Fruit fly (Drosophila melanogaster): ENCODE measurements around the gene CG46430.

Gene CG46430

DNA sequence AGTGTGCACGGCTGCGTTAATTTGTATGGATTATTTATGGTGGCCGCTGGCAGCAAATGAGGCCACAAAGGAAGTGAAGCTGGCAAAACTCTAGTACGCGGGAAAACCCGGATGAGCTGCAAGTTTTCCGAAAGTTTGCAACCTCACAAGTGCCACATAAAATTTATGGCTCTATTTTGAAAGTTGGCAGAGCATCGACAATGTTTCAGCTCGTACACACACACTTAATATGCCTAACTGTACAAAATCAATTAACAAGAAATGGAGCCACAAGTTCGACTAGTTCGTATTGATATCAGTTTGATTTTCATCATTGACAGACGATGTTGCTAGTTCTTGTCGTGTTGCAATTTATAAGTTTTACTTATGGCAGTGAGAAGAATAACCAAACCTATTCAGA is at the start of gene CG46430:
TSS of gene CG46430 (plus strand) at position 301 of the 400 bp plus-strand sequence.
- TF ChIP-seq CG10669 (GFP tag; optimal IDR thresholded peaks at IDR 0.05) (no peak), dac (GFP tag; optimal IDR thresholded peaks at IDR 0.05) (no peak), Gug (GFP tag; IDR thresholded peaks at IDR 0.05) (no peak), CG6854 (GFP tag; optimal IDR thresholded peaks at IDR 0.05) (no peak), CG6792 (GFP tag; optimal IDR thresholded peaks at IDR 0.05) (no peak), CG32006 (GFP tag; optimal IDR thresholded peaks at IDR 0.05) (no peak), Eip75B (GFP tag; optimal IDR thresholded peaks at IDR 0.05) (no peak), CG15336 (GFP tag; IDR thresholded peaks at IDR 0.05) (no peak), OdsH (GFP tag; optimal IDR thresholded peaks at IDR 0.05) (no peak), Hr4 (GFP tag; optimal IDR thresholded peaks at IDR 0.05) (no peak), Hr38 (GFP tag; optimal IDR thresholded peaks at IDR 0.05) (no peak), eg (GFP tag; IDR thresholded peaks at IDR 0.05) (no peak), CG7368 (GFP tag; optimal IDR thresholded peaks at IDR 0.05) (no peak), dsx (GFP tag; optimal IDR thresholded peaks at IDR 0.05; ENCODE audit: poor library complexity, severe bottlenecking) (no peak)

DNA sequence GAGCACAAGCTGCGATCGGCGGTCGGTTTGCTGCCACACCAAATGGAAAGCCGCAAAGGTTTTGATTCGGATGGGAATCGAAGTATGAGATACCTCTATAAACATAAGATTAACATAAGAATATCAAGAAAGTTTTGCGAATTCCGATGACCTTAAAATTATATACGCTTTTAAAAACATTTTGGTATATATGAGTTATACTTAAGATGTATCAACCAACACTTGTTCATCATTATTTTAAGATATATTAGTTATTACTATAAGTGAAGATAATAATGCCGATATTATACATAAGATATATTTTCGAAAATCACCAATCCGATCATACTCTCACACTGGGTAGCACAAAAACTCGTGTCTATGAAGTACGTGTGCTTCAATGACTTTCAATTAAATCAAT is 49.6 kb upstream of the CG46430 start:
- TF ChIP-seq Gug (GFP tag; IDR thresholded peaks at IDR 0.05): 0 out of 2 replicates have a peak, but pooled peaks have one; percentile 9
- no peak for TF ChIP-seq vri (GFP tag; optimal IDR thresholded peaks at IDR 0.05)
- peak in 1 of 2 experiments; percentile 71 for TF ChIP-seq salr (GFP tag; optimal IDR thresholded peaks at IDR 0.05)
- no peak for TF ChIP-seq fd85E (GFP tag; optimal IDR thresholded peaks at IDR 0.05)
- TF ChIP-seq CG8119 (GFP tag; IDR thresholded peaks at IDR 0.05): peak; percentile 93
- no peak for TF ChIP-seq cyc (GFP tag; optimal IDR thresholded peaks at IDR 0.05)
- TF ChIP-seq OdsH (GFP tag; optimal IDR thresholded peaks at IDR 0.05): peak; percentile 52
- TF ChIP-seq svp (GFP tag): no peak
- TF ChIP-seq CG11762 (GFP tag; optimal IDR thresholded peaks at IDR 0.05; ENCODE audit: insufficient read depth): peak; percentile 11
- TF ChIP-seq dac (GFP tag; optimal IDR thresholded peaks at IDR 0.05): peak; percentile 84
- no peak for TF ChIP-seq CG10631 (GFP tag; optimal IDR thresholded peaks at IDR 0.05)
- peak; percentile 6 for TF ChIP-seq acj6 (GFP tag; optimal IDR thresholded peaks at IDR 0.05)
- TF ChIP-seq CG1621 (tag; optimal IDR thresholded peaks at IDR 0.05): no peak
- no peak for TF ChIP-seq CG7368 (GFP tag; optimal IDR thresholded peaks at IDR 0.05)
- TF ChIP-seq Eip78C (GFP tag): peak; percentile 57
- no peak for TF ChIP-seq CG11902 (GFP tag; optimal IDR thresholded peaks at IDR 0.05)
- peak; percentile 97 for TF ChIP-seq CG32006 (GFP tag; optimal IDR thresholded peaks at IDR 0.05)
- TF ChIP-seq CG31627 (GFP tag; optimal IDR thresholded peaks at IDR 0.05): no peak
- peak; percentile 75 for TF ChIP-seq Lpt (GFP tag; optimal IDR thresholded peaks at IDR 0.05)
- peak; percentile 76 for TF ChIP-seq CG6276 (GFP tag; optimal IDR thresholded peaks at IDR 0.05)
- no peak for TF ChIP-seq dsx (GFP tag; optimal IDR thresholded peaks at IDR 0.05; ENCODE audit: poor library complexity, severe bottlenecking)
- TF ChIP-seq CG4318 (GFP tag; optimal IDR thresholded peaks at IDR 0.05): peak; percentile 91
- TF ChIP-seq eg (GFP tag; IDR thresholded peaks at IDR 0.05): peak; percentile 51; the same call in 1 of the 3 replicates
- no peak for TF ChIP-seq fkh (GFP tag; optimal IDR thresholded peaks at IDR 0.05)
- no peak for TF ChIP-seq CG8319 (GFP tag; optimal IDR thresholded peaks at IDR 0.05)
- no peak for TF ChIP-seq Eip93F (GFP tag; optimal IDR thresholded peaks at IDR 0.05)
- no peak for TF ChIP-seq CG6854 (GFP tag; optimal IDR thresholded peaks at IDR 0.05)
- no peak for TF ChIP-seq lz (GFP tag; optimal IDR thresholded peaks at IDR 0.05)
- no peak for TF ChIP-seq Smox (GFP tag; optimal IDR thresholded peaks at IDR 0.05)
- peak; percentile 83 for TF ChIP-seq Hr4 (GFP tag; optimal IDR thresholded peaks at IDR 0.05)
- TF ChIP-seq CG15336 (GFP tag; IDR thresholded peaks at IDR 0.05): peak; percentile 89
- peak; percentile 46 for TF ChIP-seq achi (GFP tag; optimal IDR thresholded peaks at IDR 0.05)
- peak; percentile 36 for TF ChIP-seq CG3919 (GFP tag; optimal IDR thresholded peaks at IDR 0.05)
- no peak for TF ChIP-seq CG3032 (tag; optimal IDR thresholded peaks at IDR 0.05)
- no peak for TF ChIP-seq Ets21C (GFP tag; optimal IDR thresholded peaks at IDR 0.05)

DNA sequence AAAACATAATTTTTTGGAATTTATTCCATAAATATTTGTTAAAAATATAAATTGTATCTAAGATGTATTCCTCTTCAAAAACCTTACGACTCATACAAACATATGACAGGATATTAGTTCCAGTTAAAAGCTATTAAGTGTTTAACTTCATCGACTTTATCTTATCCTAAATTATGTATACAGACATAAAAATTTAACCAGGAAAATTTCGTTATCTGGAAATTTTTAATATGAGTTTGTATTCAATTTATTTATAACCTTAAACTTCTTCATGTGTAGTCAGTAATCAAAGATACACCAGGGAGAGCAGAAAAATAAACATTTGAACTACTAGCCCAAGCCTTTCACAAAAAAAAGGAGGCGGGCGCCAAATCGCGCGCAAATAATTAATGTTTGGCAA is 48.8 kb upstream of the CG46430 start:
- TF ChIP-seq CG32006 (GFP tag; optimal IDR thresholded peaks at IDR 0.05) (peak; percentile 63), CG4318 (GFP tag; optimal IDR thresholded peaks at IDR 0.05) (peak; percentile 6), Eip78C (GFP tag) (peak; percentile 52), dsx (GFP tag; optimal IDR thresholded peaks at IDR 0.05; ENCODE audit: poor library complexity, severe bottlenecking) (no peak), Sox102F (GFP tag; optimal IDR thresholded peaks at IDR 0.05) (no peak), Hr39 (GFP tag; optimal IDR thresholded peaks at IDR 0.05) (no peak), Hr4 (GFP tag; optimal IDR thresholded peaks at IDR 0.05) (peak; percentile 64), CG8119 (GFP tag; IDR thresholded peaks at IDR 0.05) (peak; percentile 42; the same call in 1 of the 3 replicates), CG10631 (GFP tag; optimal IDR thresholded peaks at IDR 0.05) (no peak), CG15336 (GFP tag; IDR thresholded peaks at IDR 0.05) (0 out of 2 replicates have a peak, but pooled peaks have one; percentile 12), pdm3 (GFP tag; optimal IDR thresholded peaks at IDR 0.05) (no peak), CG6276 (GFP tag; optimal IDR thresholded peaks at IDR 0.05) (peak; percentile 49), dac (GFP tag; optimal IDR thresholded peaks at IDR 0.05) (no peak), vri (GFP tag; optimal IDR thresholded peaks at IDR 0.05) (no peak)

All from whole organism, prepupa.